Worm (Caenorhabditis elegans) whole organism, L2 larva: ENCODE results near the gene F21C10.7.
A peak's percentile ranks its signal among the peaks of the same experiment; 100 is the strongest.

Source experiments
- ama-1 ChIP-seq: fragments of 150-350 bp; optimal IDR thresholded peaks from 2 replicates; lab custom pipeline; 2018; ENCODE audit warnings: inconsistent platforms
- gmeb-1 ChIP-seq: fragments of 150-350 bp; optimal IDR thresholded peaks from 2 replicates; lab custom pipeline; 2014; ENCODE audit warnings: missing biosample characterization, missing genetic modification characterization
- lin-39 ChIP-seq: fragments of 150-350 bp; optimal IDR thresholded peaks from 2 replicates; lab custom pipeline; 2014; ENCODE audit warnings: missing biosample characterization, missing genetic modification reagents, missing genetic modification characterization
- nhr-10 ChIP-seq: sonication (generic microtip); optimal IDR thresholded peaks from 2 replicates; lab custom pipeline; 2017; ENCODE audit warnings: missing biosample characterization, missing genetic modification characterization
- nhr-21 ChIP-seq: fragments of 150-350 bp; optimal IDR thresholded peaks from 2 replicates; lab custom pipeline; 2014; ENCODE audit warnings: missing biosample characterization, missing genetic modification characterization
- nhr-237 ChIP-seq: fragments of 150-350 bp; optimal IDR thresholded peaks from 2 replicates; lab custom pipeline; 2014; ENCODE audit warnings: missing biosample characterization, missing genetic modification characterization
- nhr-77 ChIP-seq: fragments of 150-350 bp; optimal IDR thresholded peaks from 2 replicates; lab custom pipeline; 2014; ENCODE audit warnings: missing biosample characterization, missing genetic modification characterization
- sem-4 ChIP-seq: fragments of 150-350 bp; optimal IDR thresholded peaks from 2 replicates; lab custom pipeline; 2014; ENCODE audit warnings: missing biosample characterization, missing genetic modification reagents, missing genetic modification characterization
- skn-1 ChIP-seq: sonication (generic microtip); optimal IDR thresholded peaks from 2 replicates; lab custom pipeline; 2017; ENCODE audit warnings: missing biosample characterization, missing genetic modification characterization
- unc-55 ChIP-seq: fragments of 150-350 bp; sonication (generic microtip); optimal IDR thresholded peaks from 3 replicates; lab custom pipeline; 2014; ENCODE audit warnings: missing biosample characterization, missing genetic modification reagents, missing genetic modification characterization

DNA sequence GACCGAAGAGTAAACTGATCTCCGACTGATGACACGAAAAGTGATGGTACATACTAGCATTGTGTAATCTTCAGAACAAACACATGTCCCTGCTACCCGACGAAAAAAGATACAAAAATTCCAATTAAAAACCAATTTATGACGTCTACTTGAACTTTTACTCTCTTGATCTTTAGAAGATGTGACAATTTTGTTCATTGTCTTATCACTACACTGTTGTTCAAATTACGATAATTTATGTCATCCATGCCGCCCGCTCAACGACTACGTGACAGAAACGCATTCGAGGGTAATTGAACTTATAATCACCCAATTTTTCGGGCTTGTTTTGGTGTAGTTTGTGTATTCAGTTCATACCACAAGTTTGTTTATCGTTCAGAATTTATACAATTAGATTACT is 31.3 kb downstream of the F21C10.7 start:
- peak; percentile 33 for TF ChIP-seq nhr-21 (tag; lab: Kevin White, UChicago)
- no peak for TF ChIP-seq lin-39 (tag; lab: Kevin White, UChicago)
- TF ChIP-seq sem-4 (tag; lab: Kevin White, UChicago), result no peak
- no peak for TF ChIP-seq nhr-237
- TF ChIP-seq gmeb-1 (tag; lab: Kevin White, UChicago), result no peak
- TF ChIP-seq nhr-10 (tag; lab: Kevin White, UChicago), result no peak
- no peak for TF ChIP-seq unc-55 (GFP tag; lab: Kevin White, UChicago)
- TF ChIP-seq nhr-77 (tag; lab: Kevin White, UChicago), result no peak
- TF ChIP-seq ama-1, result no peak
- TF ChIP-seq skn-1, result no peak
